Fruit fly (Drosophila melanogaster) whole organism, wandering third instar larva: ENCODE results near the gene Rbcn-3B.

Source experiments
- Abd-B ChIP-seq: fragments of >200 bp; optimal IDR thresholded peaks from 2 replicates; lab custom pipeline; 2017; ENCODE audit warnings: missing biosample characterization, missing genetic modification characterization
- CG32264 ChIP-seq: fragments of 200-800 bp; sonication (Bioruptor generic); optimal IDR thresholded peaks from 2 replicates; lab custom pipeline; 2016; ENCODE audit warnings: missing biosample characterization, missing genetic modification characterization
- CG9705 ChIP-seq: fragments of 200-800 bp; sonication (Bioruptor generic); optimal IDR thresholded peaks from 2 replicates; lab custom pipeline; 2018; ENCODE audit warnings: missing biosample characterization, mild to moderate bottlenecking, missing genetic modification characterization
- CrebA ChIP-seq: fragments of 200-800 bp; sonication (Bioruptor generic); optimal IDR thresholded peaks from 2 replicates; lab custom pipeline; 2016; ENCODE audit warnings: missing biosample characterization, mild to moderate bottlenecking, missing genetic modification characterization, borderline replicate concordance
- Dfd ChIP-seq: fragments of >200 bp; optimal IDR thresholded peaks from 2 replicates; lab custom pipeline; 2017; ENCODE audit warnings: missing biosample characterization, missing genetic modification characterization
- Dif ChIP-seq: fragments of 200-275, 200-300 bp; sonication (Bioruptor generic); optimal IDR thresholded peaks from 2 replicates; lab custom pipeline; 2018; ENCODE audit warnings: missing biosample characterization, missing genetic modification characterization; ENCODE audit not compliant: partially characterized antibody
- HLH106 ChIP-seq: fragments of 200-800 bp; optimal IDR thresholded peaks from 3 replicates; lab custom pipeline; 2019; ENCODE audit warnings: missing biosample characterization, mild to moderate bottlenecking, missing genetic modification characterization, moderate library complexity
- Hnf4 ChIP-seq: fragments of 200-800 bp; sonication (Bioruptor generic); optimal IDR thresholded peaks from 2 replicates; lab custom pipeline; 2016; ENCODE audit warnings: missing biosample characterization, mild to moderate bottlenecking, missing genetic modification characterization
- Hr78 ChIP-seq: fragments of >200 bp; optimal IDR thresholded peaks from 2 replicates; lab custom pipeline; 2017; ENCODE audit warnings: missing biosample characterization, missing genetic modification characterization
- Hr83 ChIP-seq: fragments of 200-300 bp; sonication (Bioruptor generic); optimal IDR thresholded peaks from 2 replicates; lab custom pipeline; 2016; ENCODE audit warnings: missing biosample characterization, mild to moderate bottlenecking, missing genetic modification characterization, moderate library complexity; ENCODE audit not compliant: poor library complexity, severe bottlenecking
- Jra ChIP-seq: sonication (Bioruptor generic); optimal IDR thresholded peaks from 2 replicates; lab custom pipeline; 2016; ENCODE audit warnings: missing biosample characterization, missing genetic modification characterization
- Mio ChIP-seq: sonication (Bioruptor generic); optimal IDR thresholded peaks from 2 replicates; lab custom pipeline; 2016; ENCODE audit warnings: missing biosample characterization, missing genetic modification characterization
- Myc ChIP-seq: fragments of >200 bp; optimal IDR thresholded peaks from 2 replicates; lab custom pipeline; 2017
- N ChIP-seq: fragments of >200 bp; optimal IDR thresholded peaks from 2 replicates; lab custom pipeline; 2018; ENCODE audit warnings: missing biosample characterization, missing external identifiers, missing genetic modification characterization
- OdsH ChIP-seq: fragments of 200-800 bp; sonication (Bioruptor generic); optimal IDR thresholded peaks from 2 replicates; lab custom pipeline; 2016; ENCODE audit warnings: missing biosample characterization, mild to moderate bottlenecking, missing genetic modification characterization
- Rel ChIP-seq, 2 experiments: fragments of 200-800 bp; sonication (Bioruptor generic) in 1 of 2; optimal IDR thresholded peaks; 2 replicates in 1 of 2; 3 replicates in 1 of 2; lab custom pipeline; 2016 to 2019; ENCODE audit warnings: mild to moderate bottlenecking in 2 of 2, missing biosample characterization in 2 of 2, missing genetic modification characterization in 2 of 2, moderate library complexity in 1 of 2
- Sp1 ChIP-seq: fragments of 200-800 bp; sonication (Bioruptor generic); optimal IDR thresholded peaks from 3 replicates; lab custom pipeline; 2019; ENCODE audit warnings: missing biosample characterization, mild to moderate bottlenecking, missing genetic modification characterization, moderate library complexity
- Vsx2 ChIP-seq: fragments of 200-300, 225-300 bp; sonication (Bioruptor generic); optimal IDR thresholded peaks from 2 replicates; lab custom pipeline; 2018; ENCODE audit warnings: missing biosample characterization, missing genetic modification characterization; ENCODE audit not compliant: partially characterized antibody
- br ChIP-seq: fragments of 200-800 bp; sonication (Bioruptor generic); optimal IDR thresholded peaks from 2 replicates; lab custom pipeline; 2016; ENCODE audit warnings: missing biosample characterization, missing genetic modification characterization
- brk ChIP-seq: fragments of 200-800 bp; sonication (Bioruptor generic); optimal IDR thresholded peaks from 2 replicates; lab custom pipeline; 2016; ENCODE audit warnings: missing biosample characterization, mild to moderate bottlenecking, missing genetic modification characterization
- dl ChIP-seq, 2 experiments: fragments of 175-275, 200-275 bp in 1 of 2; fragments of 200-275 bp in 1 of 2; sonication (Bioruptor generic); optimal IDR thresholded peaks; lab custom pipeline; 2018; ENCODE audit warnings: mild to moderate bottlenecking in 2 of 2, missing biosample characterization in 2 of 2, missing genetic modification characterization in 2 of 2, moderate library complexity in 2 of 2; ENCODE audit not compliant: partially characterized antibody in 2 of 2, insufficient read depth in 1 of 2
- dmrt93B ChIP-seq: fragments of 200-800 bp; sonication (Bioruptor generic); optimal IDR thresholded peaks from 2 replicates; lab custom pipeline; 2018; ENCODE audit warnings: missing biosample characterization, mild to moderate bottlenecking, missing genetic modification characterization
- dsf ChIP-seq: sonication (Bioruptor generic); optimal IDR thresholded peaks from 2 replicates; lab custom pipeline; 2016; ENCODE audit warnings: missing biosample characterization, missing genetic modification characterization, borderline replicate concordance
- ey ChIP-seq: fragments of 200-800 bp; sonication (Bioruptor generic); optimal IDR thresholded peaks from 2 replicates; lab custom pipeline; 2016; ENCODE audit warnings: missing biosample characterization, missing genetic modification characterization
- foxo ChIP-seq, 2 experiments: fragments of 200-800 bp; sonication (Bioruptor generic); optimal IDR thresholded peaks; 2 replicates in 1 of 2; 3 replicates in 1 of 2; lab custom pipeline; 2016 to 2017; ENCODE audit warnings: missing biosample characterization in 2 of 2, missing genetic modification characterization in 2 of 2
- fru ChIP-seq: fragments of 200-800 bp; sonication (Bioruptor generic); optimal IDR thresholded peaks from 3 replicates; lab custom pipeline; 2016; ENCODE audit warnings: missing biosample characterization, mild to moderate bottlenecking, missing genetic modification characterization
- h ChIP-seq: fragments of 200-800 bp; sonication (Bioruptor generic); optimal IDR thresholded peaks from 3 replicates; lab custom pipeline; 2016; ENCODE audit warnings: missing biosample characterization, mild to moderate bottlenecking, missing genetic modification characterization
- jim ChIP-seq: fragments of 175-275, 200-325 bp; sonication (Bioruptor generic); optimal IDR thresholded peaks from 2 replicates; lab custom pipeline; 2016; ENCODE audit warnings: missing biosample characterization, mild to moderate bottlenecking, missing genetic modification characterization
- lola ChIP-seq: fragments of >200 bp; optimal IDR thresholded peaks from 2 replicates; lab custom pipeline; 2017; ENCODE audit warnings: missing biosample characterization, missing genetic modification characterization
- pan ChIP-seq: fragments of >200 bp; optimal IDR thresholded peaks from 2 replicates; lab custom pipeline; 2017
- psq ChIP-seq: fragments of 200-800 bp; sonication (Bioruptor generic); optimal IDR thresholded peaks from 3 replicates; lab custom pipeline; 2017; ENCODE audit warnings: missing biosample characterization, mild to moderate bottlenecking, missing genetic modification characterization, moderate library complexity
- rgr ChIP-seq: fragments of 200-800 bp; sonication (Bioruptor generic); optimal IDR thresholded peaks from 3 replicates; lab custom pipeline; 2016; ENCODE audit warnings: missing biosample characterization, mild to moderate bottlenecking, missing genetic modification characterization
- sage ChIP-seq: fragments of 200-800 bp; sonication (Bioruptor generic); optimal IDR thresholded peaks from 2 replicates; lab custom pipeline; 2016; ENCODE audit warnings: missing biosample characterization, mild to moderate bottlenecking, missing genetic modification characterization
- sv ChIP-seq: fragments of 200-800 bp; sonication (Bioruptor generic); optimal IDR thresholded peaks from 3 replicates; lab custom pipeline; 2016; ENCODE audit warnings: missing biosample characterization, missing genetic modification characterization
- tai ChIP-seq: sonication (Bioruptor generic); optimal IDR thresholded peaks from 2 replicates; lab custom pipeline; 2016; ENCODE audit warnings: missing biosample characterization, missing genetic modification characterization
- usp ChIP-seq: fragments of >200 bp; optimal IDR thresholded peaks from 2 replicates; lab custom pipeline; 2017; ENCODE audit warnings: missing biosample characterization, missing genetic modification characterization

Gene Rbcn-3B

dm6 chrX:1940020-1940419, 31.3 kb downstream of the Rbcn-3B start, which contains the start of the genes CG3857 and CG3587 (continued):
- TF ChIP-seq jim (GFP tag; lab: Kevin White, UChicago) (no peak), N (GFP tag; lab: Kevin White, UChicago) (no peak), dmrt93B (GFP tag; lab: Kevin White, UChicago) (peak; percentile 69), HLH106 (tag; lab: Kevin White, UChicago) (peak; percentile 79), Mio (GFP tag; lab: Kevin White, UChicago) (no peak), foxo (GFP tag; optimal IDR thresholded peaks at IDR 0.05; lab: Kevin White, UChicago) (peak in 1 of 2 experiments; percentile 83), Dif (GFP tag; lab: Kevin White, UChicago) (no peak), Jra (GFP tag; lab: Kevin White, UChicago) (peak; percentile 60), tai (no peak), Rel (GFP tag; optimal IDR thresholded peaks at IDR 0.05; lab: Kevin White, UChicago) (no peak), Rel (tag; optimal IDR thresholded peaks at IDR 0.05; lab: Kevin White, UChicago) (peak; percentile 34)

- no peak for TF ChIP-seq CG9705
- TF ChIP-seq tai = no peak
- TF ChIP-seq OdsH (GFP tag; lab: Kevin White, UChicago) = no peak
- TF ChIP-seq Abd-B (GFP tag; lab: Kevin White, UChicago) = no peak
- no peak for TF ChIP-seq lola (GFP tag; lab: Kevin White, UChicago)
- TF ChIP-seq HLH106 (tag; lab: Kevin White, UChicago) = no peak
- TF ChIP-seq h (GFP tag; lab: Kevin White, UChicago) = no peak
- TF ChIP-seq jim (GFP tag; lab: Kevin White, UChicago) = no peak
- TF ChIP-seq Sp1 = peak; percentile 34
- TF ChIP-seq Vsx2 (GFP tag; lab: Kevin White, UChicago) = no peak
- TF ChIP-seq N (GFP tag; lab: Kevin White, UChicago) = no peak
- TF ChIP-seq CG32264 (GFP tag; lab: Kevin White, UChicago) = no peak
- no peak for TF ChIP-seq Dfd (GFP tag; lab: Kevin White, UChicago)
- no peak for TF ChIP-seq foxo (GFP tag; optimal IDR thresholded peaks at IDR 0.05; lab: Kevin White, UChicago)
- no peak for TF ChIP-seq dmrt93B (GFP tag; lab: Kevin White, UChicago)
- peak; percentile 78 for TF ChIP-seq Dif (GFP tag; lab: Kevin White, UChicago)
- no peak for TF ChIP-seq Hr78
- peak; percentile 79 for TF ChIP-seq dl (GFP tag; optimal IDR thresholded peaks at IDR 0.05; lab: Kevin White, UChicago; ENCODE audit: insufficient read depth in 1 of 2, partially characterized antibody in 2 of 2)
- TF ChIP-seq usp = no peak
- no peak for TF ChIP-seq Jra (GFP tag; lab: Kevin White, UChicago)
- TF ChIP-seq brk (GFP tag; lab: Kevin White, UChicago) = peak; percentile 30
- TF ChIP-seq rgr (GFP tag; lab: Kevin White, UChicago) = no peak
- TF ChIP-seq Rel (GFP tag; optimal IDR thresholded peaks at IDR 0.05; lab: Kevin White, UChicago) = no peak
- TF ChIP-seq Rel (tag; optimal IDR thresholded peaks at IDR 0.05; lab: Kevin White, UChicago) = peak; percentile 16
- TF ChIP-seq fru (GFP tag; lab: Kevin White, UChicago) = no peak
- peak; percentile 61 for TF ChIP-seq sage
- peak; percentile 2 for TF ChIP-seq Hr83 (GFP tag; lab: Kevin White, UChicago)
- TF ChIP-seq br (GFP tag; lab: Kevin White, UChicago) = no peak
Observed at dm6 chrX:1941669-1942092, 33.0 kb downstream of the Rbcn-3B start, which contains the start of gene Hr4. TSS of gene Hr4 (plus strand) at chrX:1941940.

DNA sequence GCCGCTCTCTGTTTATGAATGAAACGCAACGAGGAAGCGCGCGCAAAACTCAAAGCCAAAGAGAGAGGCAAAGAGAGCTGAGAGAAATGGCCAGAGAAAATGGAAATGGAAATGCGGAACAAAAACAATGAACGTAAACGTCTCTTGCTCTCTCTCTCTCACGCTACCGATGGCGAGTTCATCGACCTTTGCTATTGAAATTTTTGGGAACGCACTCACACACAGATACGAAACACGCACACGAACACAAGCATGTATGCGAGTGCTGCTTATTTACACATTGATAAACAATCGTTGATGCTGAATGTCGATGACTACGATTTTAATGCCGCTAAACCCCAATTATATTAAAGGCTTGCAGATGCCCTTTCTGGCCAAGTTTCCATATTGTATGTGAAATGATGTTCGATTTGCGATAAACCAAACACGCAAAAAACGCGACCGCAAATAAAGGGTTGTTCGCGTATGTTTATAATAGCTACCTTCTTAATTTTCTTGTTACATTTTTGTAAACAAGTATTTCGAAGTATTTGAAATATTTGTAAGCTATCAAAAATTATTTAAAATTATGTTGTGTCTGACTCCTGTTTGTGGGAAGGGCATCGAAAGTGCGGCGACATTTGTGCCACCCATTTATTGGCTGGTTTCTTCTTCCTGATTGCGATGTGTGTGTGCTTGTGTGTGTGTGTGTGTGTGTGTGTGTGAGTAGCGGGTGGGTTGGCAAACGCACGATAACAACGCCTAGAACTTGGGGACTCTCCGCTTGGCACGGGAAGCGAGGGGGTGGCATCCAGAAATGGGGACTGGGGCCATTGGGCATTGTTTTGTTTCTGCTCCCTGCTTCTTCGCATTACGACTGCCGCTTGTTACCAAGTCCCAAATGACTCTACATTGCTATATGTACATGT, 34.9 kb downstream of the Rbcn-3B start:
- TF ChIP-seq Sp1 (peak; percentile 79), psq (peak; percentile 64), lola (GFP tag; lab: Kevin White, UChicago) (no peak), Vsx2 (GFP tag; lab: Kevin White, UChicago) (no peak), Myc (lab: Kevin White, UChicago) (no peak), N (GFP tag; lab: Kevin White, UChicago) (no peak), Dif (GFP tag; lab: Kevin White, UChicago) (peak; percentile 65), dmrt93B (GFP tag; lab: Kevin White, UChicago) (peak; percentile 74), dsf (GFP tag; lab: Kevin White, UChicago) (no peak), ey (peak; percentile 80), CG32264 (GFP tag; lab: Kevin White, UChicago) (peak; percentile 33), Hr83 (GFP tag; lab: Kevin White, UChicago) (no peak), CG9705 (peak; percentile 41), Abd-B (GFP tag; lab: Kevin White, UChicago) (no peak), sv (GFP tag; lab: Kevin White, UChicago) (peak; percentile 76), tai (peak; percentile 37), h (GFP tag; lab: Kevin White, UChicago) (peak; percentile 85), Hnf4 (peak; percentile 47), fru (GFP tag; lab: Kevin White, UChicago) (peak; percentile 81), usp (no peak), dl (GFP tag; optimal IDR thresholded peaks at IDR 0.05; lab: Kevin White, UChicago; ENCODE audit: insufficient read depth in 1 of 2, partially characterized antibody in 2 of 2) (peak; percentile 43 to 76), pan (lab: Kevin White, UChicago) (no peak), OdsH (GFP tag; lab: Kevin White, UChicago) (peak; percentile 75), Mio (GFP tag; lab: Kevin White, UChicago) (no peak), rgr (GFP tag; lab: Kevin White, UChicago) (peak; percentile 67), CrebA (GFP tag; lab: Kevin White, UChicago) (no peak), Hr78 (no peak), br (GFP tag; lab: Kevin White, UChicago) (peak; percentile 84), sage (peak; percentile 7), HLH106 (tag; lab: Kevin White, UChicago) (peak; percentile 80), Rel (GFP tag; optimal IDR thresholded peaks at IDR 0.05; lab: Kevin White, UChicago) (peak; percentile 29), Rel (tag; optimal IDR thresholded peaks at IDR 0.05; lab: Kevin White, UChicago) (peak; percentile 59), foxo (GFP tag; optimal IDR thresholded peaks at IDR 0.05; lab: Kevin White, UChicago) (peak in 1 of 2 experiments; percentile 72), jim (GFP tag; lab: Kevin White, UChicago) (no peak)
